Worm (Caenorhabditis elegans) whole organism, dauer: Measurements from ENCODE around the gene R05A10.4.

Experiments used
- unc-62 ChIP-seq: sonication (generic microtip); optimal IDR thresholded peaks from 2 replicates; lab custom pipeline; 2017; ENCODE audit warnings: missing biosample characterization, missing genetic modification reagents, missing genetic modification characterization

The R05A10.4 gene

ce11 chrIV:14186264-14186663 is 14.0 kb downstream of the R05A10.4 start:
- no peak for TF ChIP-seq unc-62

ce11 chrIV:14191919-14192318 is 19.6 kb downstream of the R05A10.4 start, which contains the start of gene K01G12.22:
TSS of gene K01G12.22 (plus strand) at chrIV:14192219.
- no peak for TF ChIP-seq unc-62

ce11 chrIV:14193196-14193595 is 20.9 kb downstream of the R05A10.4 start, which contains the start of gene K01G12.3:
TSS of gene K01G12.3 (plus strand) at chrIV:14193496.
- no peak for TF ChIP-seq unc-62

ce11 chrIV:14194317-14194716 is 22.0 kb downstream of the R05A10.4 start:
- TF ChIP-seq unc-62, result no peak

ce11 chrIV:14196176-14196575 is 23.9 kb downstream of the R05A10.4 start, which contains the start of gene F02H6.2:
TSS of gene F02H6.2 (plus strand) at chrIV:14196476.
- no peak for TF ChIP-seq unc-62

ce11 chrIV:14203162-14203561 is 30.9 kb downstream of the R05A10.4 start, which contains the start of gene F02H6.3:
TSS of gene F02H6.3 (plus strand) at chrIV:14203427.
- no peak for TF ChIP-seq unc-62

ce11 chrIV:14215777-14216176 is 43.5 kb downstream of the R05A10.4 start:
- TF ChIP-seq unc-62, result no peak

ce11 chrIV:14219714-14220113 is 47.4 kb downstream of the R05A10.4 start, which contains the start of gene sqrd-1:
TSS of gene sqrd-1 (plus strand) at chrIV:14219871.
- TF ChIP-seq unc-62, result no peak
